Fruit fly (Drosophila melanogaster) whole organism, prepupa: ENCODE measurements around the gene Shmt.

Source experiments
- Blimp-1 ChIP-seq: fragments of 200-800 bp; sonication (Bioruptor generic); optimal IDR thresholded peaks from 3 replicates; lab custom pipeline; 2017; ENCODE audit warnings: missing biosample characterization, missing genetic modification characterization, mild to moderate bottlenecking, moderate library complexity, missing genetic modification reagents
- CG10631 ChIP-seq: fragments of 200-800 bp; sonication (Bioruptor generic); optimal IDR thresholded peaks from 2 replicates; lab custom pipeline; 2016; ENCODE audit warnings: missing biosample characterization, missing genetic modification characterization
- CG10669 ChIP-seq: fragments of 200-800 bp; sonication (Bioruptor generic); optimal IDR thresholded peaks from 3 replicates; lab custom pipeline; 2018; ENCODE audit warnings: missing biosample characterization, mild to moderate bottlenecking, missing genetic modification characterization, moderate library complexity
- CG11294 ChIP-seq: fragments of 200-800 bp; sonication (Bioruptor generic); IDR thresholded peaks from 2 replicates; pipeline ENCODE4 v1.3.6; 2022; ENCODE audit warnings: missing biosample characterization, missing genetic modification characterization
- CG11762 ChIP-seq: fragments of 200-800 bp; sonication (Bioruptor generic); optimal IDR thresholded peaks from 3 replicates; lab custom pipeline; 2016; ENCODE audit warnings: missing biosample characterization, missing genetic modification characterization; ENCODE audit not compliant: insufficient read depth
- CG15336 ChIP-seq: fragments of 200-800 bp; sonication (Bioruptor generic); IDR thresholded peaks from 2 replicates; pipeline ENCODE4 v1.3.6; 2022; ENCODE audit warnings: missing biosample characterization, missing genetic modification characterization
- CG1621 ChIP-seq: fragments of 200-800 bp; sonication (Bioruptor generic); optimal IDR thresholded peaks from 3 replicates; lab custom pipeline; 2018; ENCODE audit warnings: missing biosample characterization, mild to moderate bottlenecking, missing genetic modification characterization
- CG16779 ChIP-seq: fragments of 200-800 bp; sonication (Bioruptor generic); optimal IDR thresholded peaks from 3 replicates; lab custom pipeline; 2017; ENCODE audit warnings: missing biosample characterization, mild to moderate bottlenecking, missing genetic modification characterization
- CG3032 ChIP-seq: fragments of 200-800 bp; optimal IDR thresholded peaks from 2 replicates; lab custom pipeline; 2019; ENCODE audit warnings: missing biosample characterization, mild to moderate bottlenecking, missing genetic modification characterization, moderate library complexity
- CG31627 ChIP-seq: fragments of 200-800 bp; sonication (Bioruptor generic); optimal IDR thresholded peaks from 3 replicates; lab custom pipeline; 2016; ENCODE audit warnings: missing biosample characterization, missing genetic modification characterization
- CG32006 ChIP-seq: fragments of 200-800 bp; sonication (Bioruptor generic); optimal IDR thresholded peaks from 3 replicates; lab custom pipeline; 2017; ENCODE audit warnings: missing biosample characterization, mild to moderate bottlenecking, missing genetic modification characterization
- CG4318 ChIP-seq: fragments of 200-800 bp; sonication (Bioruptor generic); optimal IDR thresholded peaks from 3 replicates; lab custom pipeline; 2017; ENCODE audit warnings: missing biosample characterization, mild to moderate bottlenecking, missing genetic modification characterization
- CG6276 ChIP-seq: fragments of 200-800 bp; sonication (Bioruptor generic); optimal IDR thresholded peaks from 2 replicates; lab custom pipeline; 2017; ENCODE audit warnings: missing biosample characterization, mild to moderate bottlenecking, missing genetic modification characterization
- CG6792 ChIP-seq: fragments of 200-800 bp; sonication (Bioruptor generic); optimal IDR thresholded peaks from 3 replicates; lab custom pipeline; 2016; ENCODE audit warnings: missing biosample characterization, missing genetic modification characterization
- CG6808 ChIP-seq: fragments of 200-800 bp; sonication (Bioruptor generic); optimal IDR thresholded peaks from 3 replicates; lab custom pipeline; 2017; ENCODE audit warnings: missing biosample characterization, missing genetic modification characterization, mild to moderate bottlenecking, moderate library complexity, missing genetic modification reagents
- CG6854 ChIP-seq: fragments of 200-800 bp; sonication (Bioruptor generic); optimal IDR thresholded peaks from 2 replicates; lab custom pipeline; 2017; ENCODE audit warnings: missing biosample characterization, mild to moderate bottlenecking, missing genetic modification characterization
- CG7368 ChIP-seq: fragments of 200-800 bp; sonication (Bioruptor generic); optimal IDR thresholded peaks from 3 replicates; lab custom pipeline; 2016; ENCODE audit warnings: missing biosample characterization, missing genetic modification characterization
- CG8119 ChIP-seq: fragments of 200-800 bp; sonication (Bioruptor generic); IDR thresholded peaks from 3 replicates; pipeline ENCODE4 v1.3.6; 2022; ENCODE audit warnings: missing biosample characterization, missing genetic modification characterization
- CG8319 ChIP-seq: fragments of 200-800 bp; sonication (Bioruptor generic); optimal IDR thresholded peaks from 3 replicates; lab custom pipeline; 2016; ENCODE audit warnings: missing biosample characterization, missing genetic modification characterization
- CG8632 ChIP-seq: fragments of 200-800 bp; sonication (Bioruptor generic); optimal IDR thresholded peaks from 3 replicates; lab custom pipeline; 2016; ENCODE audit warnings: missing biosample characterization, missing genetic modification characterization
- CG9139 ChIP-seq: fragments of 200-800 bp; sonication (Bioruptor generic); optimal IDR thresholded peaks from 3 replicates; lab custom pipeline; 2017; ENCODE audit warnings: missing biosample characterization, mild to moderate bottlenecking, missing genetic modification characterization
- Eip75B ChIP-seq: fragments of 200-800 bp; sonication (Bioruptor generic); optimal IDR thresholded peaks from 3 replicates; lab custom pipeline; 2016; ENCODE audit warnings: missing biosample characterization, missing genetic modification characterization
- Eip78C ChIP-seq: fragments of 200-800 bp; sonication (Bioruptor generic); peaks from one replicate; lab custom pipeline; 2016; ENCODE audit warnings: missing biosample characterization, missing genetic modification characterization
- Eip93F ChIP-seq: fragments of 200-800 bp; sonication (Bioruptor generic); optimal IDR thresholded peaks from 2 replicates; lab custom pipeline; 2016; ENCODE audit warnings: missing biosample characterization, mild to moderate bottlenecking, missing genetic modification characterization
- Ets21C ChIP-seq: fragments of 200-800 bp; sonication (Bioruptor generic); optimal IDR thresholded peaks from 3 replicates; lab custom pipeline; 2016; ENCODE audit warnings: missing biosample characterization, missing genetic modification characterization
- Gug ChIP-seq: fragments of 200-800 bp; sonication (Bioruptor generic); IDR thresholded peaks from 2 replicates; pipeline ENCODE4 v1.3.6; 2022; ENCODE audit warnings: missing biosample characterization, missing genetic modification characterization
- Hr38 ChIP-seq: sonication (Bioruptor generic); optimal IDR thresholded peaks from 2 replicates; lab custom pipeline; 2016; ENCODE audit warnings: missing biosample characterization, missing genetic modification characterization
- Hr4 ChIP-seq: fragments of 200-800 bp; sonication (Bioruptor generic); optimal IDR thresholded peaks from 3 replicates; lab custom pipeline; 2016; ENCODE audit warnings: missing biosample characterization, missing genetic modification characterization
- Lpt ChIP-seq: fragments of 200-800 bp; sonication (Bioruptor generic); optimal IDR thresholded peaks from 3 replicates; lab custom pipeline; 2016; ENCODE audit warnings: missing biosample characterization, missing genetic modification characterization
- Met ChIP-seq: fragments of 200-800 bp; sonication (Bioruptor generic); optimal IDR thresholded peaks from 3 replicates; lab custom pipeline; 2016; ENCODE audit warnings: missing biosample characterization, missing genetic modification characterization
- OdsH ChIP-seq: fragments of 200-800 bp; sonication (Bioruptor generic); optimal IDR thresholded peaks from 3 replicates; lab custom pipeline; 2016; ENCODE audit warnings: missing biosample characterization, missing genetic modification characterization
- Smox ChIP-seq: fragments of 200-800 bp; sonication (Bioruptor generic); optimal IDR thresholded peaks from 3 replicates; lab custom pipeline; 2016; ENCODE audit warnings: missing biosample characterization, missing genetic modification characterization
- Sox14 ChIP-seq: fragments of 200-800 bp; sonication (Bioruptor generic); optimal IDR thresholded peaks from 3 replicates; lab custom pipeline; 2016; ENCODE audit warnings: missing biosample characterization, missing genetic modification characterization
- Sox15 ChIP-seq: fragments of 200-800 bp; sonication (Bioruptor generic); optimal IDR thresholded peaks from 3 replicates; lab custom pipeline; 2016; ENCODE audit warnings: missing biosample characterization, missing genetic modification characterization
- cyc ChIP-seq: fragments of 200-800 bp; sonication (Bioruptor generic); optimal IDR thresholded peaks from 3 replicates; lab custom pipeline; 2016; ENCODE audit warnings: missing biosample characterization, missing genetic modification characterization
- dac ChIP-seq: fragments of 200-800 bp; sonication (Bioruptor generic); optimal IDR thresholded peaks from 2 replicates; lab custom pipeline; 2017; ENCODE audit warnings: missing biosample characterization, mild to moderate bottlenecking, missing genetic modification characterization
- dsx ChIP-seq: fragments of 200-800 bp; optimal IDR thresholded peaks from 3 replicates; lab custom pipeline; 2019; ENCODE audit warnings: missing biosample characterization, mild to moderate bottlenecking, missing genetic modification characterization, moderate library complexity; ENCODE audit not compliant: poor library complexity, severe bottlenecking
- eg ChIP-seq: fragments of 200-800 bp; sonication (Bioruptor generic); IDR thresholded peaks from 3 replicates; pipeline ENCODE4 v1.3.6; 2022; ENCODE audit warnings: missing biosample characterization, missing genetic modification characterization
- fd59A ChIP-seq: fragments of 200-800 bp; sonication (Bioruptor generic); optimal IDR thresholded peaks from 2 replicates; lab custom pipeline; 2017; ENCODE audit warnings: missing biosample characterization, mild to moderate bottlenecking, missing genetic modification characterization, missing genetic modification reagents
- fd85E ChIP-seq: fragments of 200-800 bp; sonication (Bioruptor generic); optimal IDR thresholded peaks from 3 replicates; lab custom pipeline; 2016; ENCODE audit warnings: missing biosample characterization, missing genetic modification characterization
- lz ChIP-seq: fragments of 200-800 bp; sonication (Bioruptor generic); optimal IDR thresholded peaks from 3 replicates; lab custom pipeline; 2016; ENCODE audit warnings: missing biosample characterization, missing genetic modification characterization
- net ChIP-seq: fragments of 200-800 bp; sonication (Bioruptor generic); optimal IDR thresholded peaks from 3 replicates; lab custom pipeline; 2016; ENCODE audit warnings: missing biosample characterization, missing genetic modification characterization
- pdm3 ChIP-seq: fragments of 200-800 bp; sonication (Bioruptor generic); optimal IDR thresholded peaks from 3 replicates; lab custom pipeline; 2016; ENCODE audit warnings: missing biosample characterization, missing genetic modification characterization
- salr ChIP-seq, 2 experiments: fragments of 200-800 bp; sonication (Bioruptor generic); optimal IDR thresholded peaks; 3 replicates each; lab custom pipeline; 2016 to 2018; ENCODE audit warnings: missing biosample characterization in 2 of 2, missing genetic modification characterization in 2 of 2, mild to moderate bottlenecking in 1 of 2
- spab ChIP-seq: fragments of 200-800 bp; sonication (Bioruptor generic); optimal IDR thresholded peaks from 2 replicates; lab custom pipeline; 2017; ENCODE audit warnings: missing biosample characterization, mild to moderate bottlenecking, missing genetic modification characterization, missing genetic modification reagents
- ss ChIP-seq, 2 experiments: fragments of 200-800 bp; sonication (Bioruptor generic); optimal IDR thresholded peaks; 2 replicates in 1 of 2; 3 replicates in 1 of 2; lab custom pipeline; 2017 to 2018; ENCODE audit warnings: mild to moderate bottlenecking in 2 of 2, missing biosample characterization in 2 of 2, missing genetic modification characterization in 2 of 2, moderate library complexity in 1 of 2
- svp ChIP-seq: fragments of 200-800 bp; sonication (Bioruptor generic); peaks from one replicate; lab custom pipeline; 2016; ENCODE audit warnings: missing biosample characterization, missing genetic modification characterization
- topi ChIP-seq: fragments of 200-800 bp; sonication (Bioruptor generic); optimal IDR thresholded peaks from 3 replicates; lab custom pipeline; 2016; ENCODE audit warnings: missing biosample characterization, missing genetic modification characterization

The Shmt gene

DNA sequence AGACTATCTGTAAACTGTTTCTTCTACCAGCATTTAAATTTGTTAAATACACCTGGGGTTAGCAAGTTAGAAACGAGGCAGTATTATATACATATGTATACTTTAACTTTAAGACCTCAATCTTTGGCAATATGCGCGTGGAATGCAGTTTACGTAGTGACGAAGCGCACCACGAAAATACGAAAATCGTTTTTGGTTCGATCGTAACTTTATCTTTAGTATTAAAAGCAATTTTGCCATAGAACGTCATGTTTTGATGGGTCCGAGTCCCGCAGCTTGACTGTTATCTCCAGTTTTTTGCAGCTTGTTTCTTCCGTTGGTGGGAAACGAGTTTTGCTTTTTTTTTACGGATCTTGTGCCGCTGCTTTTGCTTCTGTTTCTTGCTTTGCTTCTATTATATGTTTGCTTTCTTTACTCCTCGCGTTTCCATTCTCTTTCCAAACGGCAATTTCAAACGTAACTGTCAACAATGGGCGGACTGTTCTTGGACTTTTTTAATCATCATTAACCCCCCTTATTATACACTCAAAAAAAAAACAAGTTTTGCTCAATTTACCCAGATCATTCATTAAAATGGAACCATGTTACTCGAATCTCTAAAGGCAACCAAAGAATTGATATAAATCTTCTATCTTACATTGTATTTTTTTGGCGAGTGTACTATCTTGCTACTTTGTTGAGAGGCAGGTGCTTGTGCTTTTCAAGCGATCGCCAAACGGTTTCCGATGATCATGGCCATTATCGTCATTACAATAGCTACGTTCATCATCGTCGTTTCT, 24.7 kb downstream of the Shmt start (continued):
- peak; percentile 40 for TF ChIP-seq CG11762 (GFP tag; lab: Kevin White, UChicago)
- peak; percentile 20 for TF ChIP-seq CG6808
- peak; percentile 81 for TF ChIP-seq dsx
- peak; percentile 57 for TF ChIP-seq Sox14
- no peak for TF ChIP-seq Hr38
- no peak for TF ChIP-seq Eip93F (GFP tag; lab: Kevin White, UChicago)
- TF ChIP-seq Lpt (GFP tag; lab: Kevin White, UChicago) = peak; percentile 61
- TF ChIP-seq CG10631 (GFP tag; lab: Kevin White, UChicago) = peak; percentile 63
- TF ChIP-seq lz (GFP tag; lab: Kevin White, UChicago) = peak; percentile 53
- TF ChIP-seq CG15336 (GFP tag; lab: Robert Waterston, UW) = peak; percentile 50

DNA sequence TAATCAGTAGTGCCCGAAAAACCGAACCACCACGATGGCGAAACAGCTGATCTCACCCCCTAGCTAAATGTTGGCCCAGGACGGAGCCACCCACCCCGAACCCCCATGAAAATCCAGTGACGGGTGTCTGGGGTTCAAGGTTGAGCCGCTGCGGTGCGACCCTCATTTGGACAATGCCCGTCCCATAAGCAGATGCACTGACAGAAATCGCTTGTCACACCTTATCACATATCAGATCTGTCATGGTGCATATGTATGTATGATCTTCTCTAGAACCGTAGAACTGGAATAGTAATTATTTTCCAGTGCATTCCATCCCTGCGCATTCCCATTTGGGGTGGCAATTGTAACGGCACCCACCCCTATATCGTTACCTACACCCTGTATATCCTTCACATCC, 27.7 kb downstream of the Shmt start:
- TF ChIP-seq fd59A (GFP tag; lab: Kevin White, UChicago) = no peak
- no peak for TF ChIP-seq CG8319
- peak; percentile 31 for TF ChIP-seq CG31627 (GFP tag; lab: Kevin White, UChicago)
- peak; percentile 2 for TF ChIP-seq CG6792 (GFP tag; lab: Kevin White, UChicago)
- no peak for TF ChIP-seq eg (GFP tag; lab: Robert Waterston, UW)
- TF ChIP-seq CG3032 = no peak
- TF ChIP-seq net (GFP tag; lab: Kevin White, UChicago) = no peak
- TF ChIP-seq CG11294 = no peak
- no peak for TF ChIP-seq dsx
- TF ChIP-seq Sox15 (GFP tag; lab: Kevin White, UChicago) = no peak
- TF ChIP-seq Eip78C (GFP tag; lab: Kevin White, UChicago) = peak; percentile 56
- no peak for TF ChIP-seq Gug (GFP tag; lab: Robert Waterston, UW)
- no peak for TF ChIP-seq pdm3
- TF ChIP-seq CG6854 (GFP tag; lab: Kevin White, UChicago) = no peak
- no peak for TF ChIP-seq Ets21C (GFP tag; lab: Kevin White, UChicago)
- no peak for TF ChIP-seq CG10669 (GFP tag; lab: Kevin White, UChicago)
- no peak for TF ChIP-seq CG32006 (GFP tag; lab: Kevin White, UChicago)
- no peak for TF ChIP-seq spab
- no peak for TF ChIP-seq CG6808
- TF ChIP-seq dac (GFP tag; lab: Kevin White, UChicago) = no peak
- no peak for TF ChIP-seq CG8632 (GFP tag; lab: Kevin White, UChicago)
- TF ChIP-seq fd85E = no peak
- no peak for TF ChIP-seq Blimp-1
- TF ChIP-seq salr (GFP tag; optimal IDR thresholded peaks at IDR 0.05; lab: Kevin White, UChicago) = no peak
- TF ChIP-seq CG4318 (GFP tag; lab: Kevin White, UChicago) = no peak
- TF ChIP-seq CG11762 (GFP tag; lab: Kevin White, UChicago) = no peak
- no peak for TF ChIP-seq CG1621 (tag; lab: Kevin White, UChicago)
- no peak for TF ChIP-seq CG9139 (GFP tag; lab: Kevin White, UChicago)
- no peak for TF ChIP-seq Hr4 (GFP tag; lab: Kevin White, UChicago)
- no peak for TF ChIP-seq CG6276 (GFP tag; lab: Kevin White, UChicago)
- TF ChIP-seq CG16779 (tag; lab: Kevin White, UChicago) = no peak
- no peak for TF ChIP-seq ss (GFP tag; optimal IDR thresholded peaks at IDR 0.05; lab: Kevin White, UChicago)
- no peak for TF ChIP-seq Lpt (GFP tag; lab: Kevin White, UChicago)
- TF ChIP-seq Eip75B (GFP tag; lab: Kevin White, UChicago) = no peak
- peak; percentile 7 for TF ChIP-seq CG10631 (GFP tag; lab: Kevin White, UChicago)
- TF ChIP-seq Smox (GFP tag; lab: Kevin White, UChicago) = peak; percentile 18
- peak; percentile 1 for TF ChIP-seq CG7368
- TF ChIP-seq svp (GFP tag; lab: Kevin White, UChicago) = peak; percentile 61
- peak; percentile 39 for TF ChIP-seq topi
- TF ChIP-seq cyc = peak; percentile 22
- no peak for TF ChIP-seq Sox14
- TF ChIP-seq OdsH (GFP tag; lab: Kevin White, UChicago) = no peak
- TF ChIP-seq CG8119 (GFP tag; lab: Robert Waterston, UW) = no peak
- TF ChIP-seq Met (GFP tag; lab: Kevin White, UChicago) = peak; percentile 47
- no peak for TF ChIP-seq CG15336 (GFP tag; lab: Robert Waterston, UW)
